Worm (Caenorhabditis elegans) whole organism, young adult: ENCODE data around the gene F53B7.7.

Experiments
- Y67H2A.10 ChIP-seq: fragments of 200-800 bp; sonication (Bioruptor generic); conservative IDR thresholded peaks from 2 replicates; pipeline ENCODE4 v1.3.6; 2022; ENCODE audit warnings: missing genetic modification reagents, missing genetic modification characterization, missing compliant biosample characterization
- ama-1 ChIP-seq, 3 experiments: fragments of 150-350 bp in 1 of 3; sonication (generic microtip) in 2 of 3; optimal IDR thresholded peaks; 2 replicates each; lab custom pipeline; 2014 to 2018; ENCODE audit warnings: missing biosample characterization in 2 of 3, missing genetic modification characterization in 2 of 3, missing genetic modification reagents in 2 of 3
- aptf-3 ChIP-seq: fragments of 200-800 bp; sonication (Bioruptor generic); IDR thresholded peaks from 2 replicates; pipeline ENCODE4 v1.3.6; 2022; ENCODE audit warnings: missing genetic modification characterization, missing compliant biosample characterization
- cebp-1 ChIP-seq, 2 experiments: fragments of 200-800 bp in 1 of 2; sonication (Bioruptor generic) in 1 of 2; sonication (generic microtip) in 1 of 2; IDR thresholded peaks in 1 of 2; optimal IDR thresholded peaks in 1 of 2; 2 replicates each; pipeline versions ENCODE4 v1.3.6 to Lab custom; 2017 to 2022; ENCODE audit warnings: missing compliant biosample characterization in 2 of 2, missing genetic modification characterization in 2 of 2, mild to moderate bottlenecking in 1 of 2, missing genetic modification reagents in 1 of 2, moderate library complexity in 1 of 2
- hrde-1 ChIP-seq: sonication (generic microtip); optimal IDR thresholded peaks from 2 replicates; lab custom pipeline; 2016; ENCODE audit warnings: missing genetic modification characterization, mild to moderate bottlenecking, missing compliant biosample characterization, moderate library complexity, missing genotype, missing genetic modification reagents, borderline replicate concordance
- lag-1 ChIP-seq: fragments of 200-800 bp; sonication (Bioruptor generic); IDR thresholded peaks from 2 replicates; pipeline ENCODE4 v1.3.6; 2022; ENCODE audit warnings: missing genetic modification reagents, missing genetic modification characterization, missing compliant biosample characterization
- lin-40 ChIP-seq: sonication (generic microtip); optimal IDR thresholded peaks from 2 replicates; lab custom pipeline; 2016; ENCODE audit warnings: missing genetic modification characterization, mild to moderate bottlenecking, missing compliant biosample characterization, missing genotype, missing genetic modification reagents
- nhr-179 ChIP-seq: sonication (generic microtip); optimal IDR thresholded peaks from 2 replicates; lab custom pipeline; 2016; ENCODE audit warnings: mild to moderate bottlenecking, missing genetic modification characterization, missing compliant biosample characterization
- rcor-1 ChIP-seq: fragments of 200-800 bp; sonication (Bioruptor generic); IDR thresholded peaks from 2 replicates; pipeline ENCODE4 v1.3.6; 2022; ENCODE audit warnings: missing genetic modification reagents, missing genetic modification characterization, missing compliant biosample characterization
- snpc-3.4 ChIP-seq: sonication (generic microtip); optimal IDR thresholded peaks from 2 replicates; lab custom pipeline; 2017; ENCODE audit warnings: missing genetic modification characterization, mild to moderate bottlenecking, missing compliant biosample characterization, antibody characterized with exemption, moderate library complexity, missing genotype, missing genetic modification reagents
- tlf-1 ChIP-seq: fragments of 200-800 bp; sonication (Bioruptor generic); optimal IDR thresholded peaks from 2 replicates; lab custom pipeline; 2018; ENCODE audit warnings: mild to moderate bottlenecking, missing genetic modification characterization, missing compliant biosample characterization
- unc-62 ChIP-seq: fragments of 150-350 bp; optimal IDR thresholded peaks from 2 replicates; lab custom pipeline; 2014; ENCODE audit warnings: missing biosample characterization, missing genetic modification reagents, missing genetic modification characterization
- ztf-6 ChIP-seq: fragments of 200-800 bp; sonication (Bioruptor generic); IDR thresholded peaks from 2 replicates; pipeline ENCODE4 v1.3.6; 2022; ENCODE audit warnings: missing genetic modification reagents, missing genetic modification characterization, missing compliant biosample characterization

- TF ChIP-seq aptf-3 (GFP tag; lab: Robert Waterston, UW) (no peak), unc-62 (GFP tag; lab: Kevin White, UChicago) (no peak), ama-1 (optimal IDR thresholded peaks at IDR 0.05; lab: Kevin White, UChicago) (no peak), ama-1 (GFP tag; optimal IDR thresholded peaks at IDR 0.05; lab: Kevin White, UChicago) (no peak), lin-40 (tag; lab: Kevin White, UChicago) (no peak), tlf-1 (GFP tag; lab: Kevin White, UChicago) (no peak), snpc-3.4 (tag; lab: Kevin White, UChicago) (no peak), lag-1 (GFP tag; lab: Robert Waterston, UW) (no peak), hrde-1 (tag; lab: Kevin White, UChicago) (no peak), cebp-1 (GFP tag; IDR thresholded peaks at IDR 0.05; lab: Robert Waterston, UW) (no peak), cebp-1 (tag; optimal IDR thresholded peaks at IDR 0.05; lab: Kevin White, UChicago) (no peak), nhr-179 (tag; lab: Kevin White, UChicago) (no peak), ztf-6 (GFP tag; lab: Robert Waterston, UW) (no peak), Y67H2A.10 (no peak), rcor-1 (GFP tag; lab: Robert Waterston, UW) (no peak)
Measured at ce11 chrV:11022817-11023216, 23.9 kb downstream of the F53B7.7 start, which contains the start of the genes C13G3.12 and hot-6.
